Fruit fly (Drosophila melanogaster): ENCODE data around the gene Tpi.

DNA sequence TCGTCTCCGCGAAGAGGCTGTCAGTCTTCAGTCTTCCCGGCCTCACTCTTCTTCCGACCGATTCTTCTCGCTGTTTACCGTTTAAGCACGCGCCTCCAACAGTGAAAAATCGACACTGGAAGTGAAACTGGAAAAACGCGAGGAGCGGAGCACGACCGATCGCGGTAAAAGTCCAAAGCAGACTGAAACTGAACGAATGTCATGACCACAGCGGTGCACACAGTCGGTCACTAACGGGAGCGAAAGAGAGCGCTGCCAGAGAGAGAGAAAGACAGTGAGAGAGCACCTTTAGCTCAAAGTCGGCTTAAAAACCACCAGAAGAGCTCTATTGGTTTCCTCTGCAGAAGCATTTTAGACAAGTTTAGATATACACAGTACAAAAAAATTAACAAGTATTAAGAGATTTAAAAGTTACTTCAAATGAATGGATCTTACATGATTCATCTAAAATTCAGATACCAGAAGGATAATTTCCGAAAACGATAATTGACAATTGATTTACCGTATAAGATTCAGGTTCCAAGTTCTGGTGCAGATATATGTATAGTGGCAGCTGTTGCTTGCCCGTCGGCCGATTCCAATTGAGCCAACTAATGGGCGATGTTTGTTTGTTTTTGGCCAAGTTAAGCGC is 26.0 kb upstream of the Tpi start, which contains the start of gene CG11498:
- TF ChIP-seq CrebA (GFP tag; optimal IDR thresholded peaks at IDR 0.05; ENCODE audit: borderline replicate concordance), result no peak
- no peak for TF ChIP-seq pan (optimal IDR thresholded peaks at IDR 0.05)
- TF ChIP-seq Mio (GFP tag; optimal IDR thresholded peaks at IDR 0.05), result no peak

Data from whole organism, wandering third instar larva.